Worm (Caenorhabditis elegans): ENCODE results near the gene swt-6.

The swt-6 gene

DNA sequence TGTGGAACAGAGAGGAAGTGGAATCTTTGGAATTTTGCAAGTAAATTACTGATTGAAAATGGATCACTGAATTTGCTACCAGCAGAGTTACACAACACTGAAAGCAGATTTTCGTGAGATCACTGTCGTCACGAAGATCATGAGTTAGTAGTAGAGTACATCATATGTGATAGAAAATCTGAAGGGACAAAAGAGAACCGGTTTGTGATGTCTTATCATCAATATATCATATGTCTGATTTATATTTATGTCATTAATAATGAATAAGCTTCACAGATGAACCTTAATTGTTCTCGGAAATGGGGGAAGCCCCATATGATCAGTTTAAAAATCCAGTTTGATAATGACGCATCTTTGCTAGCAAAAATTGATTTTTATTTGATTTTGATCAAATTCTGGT, 18.1 kb upstream of the swt-6 start:
- TF ChIP-seq cebp-2 (GFP tag; IDR thresholded peaks at IDR 0.05) = no peak
- no peak for TF ChIP-seq F33H1.4 (GFP tag; IDR thresholded peaks at IDR 0.05)
- no peak for TF ChIP-seq Y67H2A.10 (GFP tag; conservative IDR thresholded peaks at IDR 0.05)
- no peak for TF ChIP-seq ceh-40 (GFP tag; IDR thresholded peaks at IDR 0.05)
- no peak for TF ChIP-seq akir-1 (GFP tag; optimal IDR thresholded peaks at IDR 0.05)
- no peak for TF ChIP-seq attf-3 (GFP tag; conservative IDR thresholded peaks at IDR 0.05)
- TF ChIP-seq let-607 (tag; optimal IDR thresholded peaks at IDR 0.05) = no peak
- no peak for TF ChIP-seq rpc-1 (optimal IDR thresholded peaks at IDR 0.05)
- no peak for TF ChIP-seq rpc-1 (tag; optimal IDR thresholded peaks at IDR 0.05)

- TF ChIP-seq mel-28 (tag; optimal IDR thresholded peaks at IDR 0.05; ENCODE audit: borderline replicate concordance) (no peak), let-607 (tag; optimal IDR thresholded peaks at IDR 0.05) (no peak), hmg-20 (GFP tag; IDR thresholded peaks at IDR 0.05) (no peak), rpc-1 (optimal IDR thresholded peaks at IDR 0.05) (no peak), rpc-1 (tag; optimal IDR thresholded peaks at IDR 0.05) (no peak), ccch-3 (GFP tag; optimal IDR thresholded peaks at IDR 0.05) (no peak), F33H1.4 (GFP tag; IDR thresholded peaks at IDR 0.05) (no peak), Y53F4B.3 (GFP tag; IDR thresholded peaks at IDR 0.05) (no peak)
Observed at ce11 chrV:13936850-13937249, 17.3 kb upstream of the swt-6 start, which contains the start of gene srw-145. TSS of gene srw-145 (plus strand) at chrV:13937150.

DNA sequence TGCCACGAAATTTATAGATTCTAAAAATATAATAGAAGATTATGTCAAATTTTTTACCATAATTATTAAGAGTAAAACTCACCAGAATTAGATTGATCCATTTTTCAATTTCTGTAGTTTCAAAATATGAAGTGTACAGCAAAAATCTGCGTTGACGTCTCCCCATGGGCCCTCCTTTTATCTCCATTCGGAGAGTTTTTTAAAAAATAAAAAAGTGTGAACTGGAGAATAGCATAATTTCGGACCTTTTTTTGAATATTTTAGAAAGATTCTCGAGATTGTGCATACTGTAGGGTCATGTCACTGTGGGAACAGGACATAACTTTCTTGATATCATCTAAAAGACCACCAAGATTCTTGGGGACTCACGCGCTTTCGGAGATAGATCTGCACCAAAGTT, 12.1 kb upstream of the swt-6 start, which contains the start of gene dpr-1:
Gene dpr-1 (minus strand): TSS at position 101 of the 400 bp plus-strand sequence.
- TF ChIP-seq atf-7 (tag; optimal IDR thresholded peaks at IDR 0.05) = no peak
- TF ChIP-seq efl-1 (GFP tag; optimal IDR thresholded peaks at IDR 0.05) = no peak
- no peak for TF ChIP-seq Y53F4B.3 (GFP tag; IDR thresholded peaks at IDR 0.05)
- TF ChIP-seq aptf-2 (GFP tag; conservative IDR thresholded peaks at IDR 0.05) = no peak
- no peak for TF ChIP-seq nhr-120 (GFP tag; IDR thresholded peaks at IDR 0.05)
- TF ChIP-seq bed-2 (GFP tag; IDR thresholded peaks at IDR 0.05) = no peak
- TF ChIP-seq mcd-1 (GFP tag; IDR thresholded peaks at IDR 0.05) = no peak
- no peak for TF ChIP-seq mel-28 (tag; optimal IDR thresholded peaks at IDR 0.05; ENCODE audit: borderline replicate concordance)
- TF ChIP-seq F37B4.10 (GFP tag; IDR thresholded peaks at IDR 0.05) = no peak
- TF ChIP-seq F57C9.4 (tag; optimal IDR thresholded peaks at IDR 0.05) = no peak
- TF ChIP-seq Y79H2A.3 (GFP tag; conservative IDR thresholded peaks at IDR 0.05) = no peak
- no peak for TF ChIP-seq hmg-20 (GFP tag; IDR thresholded peaks at IDR 0.05)
- TF ChIP-seq nfya-2 (GFP tag; IDR thresholded peaks at IDR 0.05) = no peak
- TF ChIP-seq C17E4.6 (GFP tag; IDR thresholded peaks at IDR 0.05) = no peak
- no peak for TF ChIP-seq lir-1 (GFP tag; conservative IDR thresholded peaks at IDR 0.05)
- no peak for TF ChIP-seq Y67H2A.10 (GFP tag; conservative IDR thresholded peaks at IDR 0.05)

- no peak for TF ChIP-seq snpc-1.1 (tag; optimal IDR thresholded peaks at IDR 0.05; ENCODE audit: insufficient read depth)
- no peak for TF ChIP-seq Y56A3A.18 (GFP tag; IDR thresholded peaks at IDR 0.05)
- no peak for TF ChIP-seq lir-1 (GFP tag; conservative IDR thresholded peaks at IDR 0.05)
- TF ChIP-seq madf-10 (tag; optimal IDR thresholded peaks at IDR 0.05) = no peak
- no peak for TF ChIP-seq ccch-3 (GFP tag; optimal IDR thresholded peaks at IDR 0.05)
- TF ChIP-seq pha-4 (tag; optimal IDR thresholded peaks at IDR 0.05) = no peak
- no peak for TF ChIP-seq F37B4.10 (GFP tag; IDR thresholded peaks at IDR 0.05)
- no peak for TF ChIP-seq K11D2.4 (GFP tag; IDR thresholded peaks at IDR 0.05)
- no peak for TF ChIP-seq ZK185.1 (tag; optimal IDR thresholded peaks at IDR 0.05; ENCODE audit: poor library complexity, severe bottlenecking)
- no peak for TF ChIP-seq hrde-1 (tag; optimal IDR thresholded peaks at IDR 0.05; ENCODE audit: borderline replicate concordance)
- TF ChIP-seq madf-6 (GFP tag; IDR thresholded peaks at IDR 0.05) = no peak
- TF ChIP-seq ceh-91 (GFP tag; IDR thresholded peaks at IDR 0.05) = no peak
- no peak for TF ChIP-seq chd-7 (tag; optimal IDR thresholded peaks at IDR 0.05)
- no peak for TF ChIP-seq tbx-9 (tag; optimal IDR thresholded peaks at IDR 0.05; ENCODE audit: borderline replicate concordance)
- TF ChIP-seq ztf-28 (GFP tag; IDR thresholded peaks at IDR 0.05) = no peak
- TF ChIP-seq lin-54 (GFP tag; optimal IDR thresholded peaks at IDR 0.05) = no peak
Observed at ce11 chrV:13946385-13947019, 7.7 kb upstream of the swt-6 start, which contains the start of the genes srx-10 and clec-226. TSS of gene srx-10 (minus strand) at chrV:13946485. TSS of gene clec-226 (plus strand) at chrV:13946969.

All from whole organism, young adult.